Worm (Caenorhabditis elegans): ENCODE results near the gene F43C11.6.

DNA sequence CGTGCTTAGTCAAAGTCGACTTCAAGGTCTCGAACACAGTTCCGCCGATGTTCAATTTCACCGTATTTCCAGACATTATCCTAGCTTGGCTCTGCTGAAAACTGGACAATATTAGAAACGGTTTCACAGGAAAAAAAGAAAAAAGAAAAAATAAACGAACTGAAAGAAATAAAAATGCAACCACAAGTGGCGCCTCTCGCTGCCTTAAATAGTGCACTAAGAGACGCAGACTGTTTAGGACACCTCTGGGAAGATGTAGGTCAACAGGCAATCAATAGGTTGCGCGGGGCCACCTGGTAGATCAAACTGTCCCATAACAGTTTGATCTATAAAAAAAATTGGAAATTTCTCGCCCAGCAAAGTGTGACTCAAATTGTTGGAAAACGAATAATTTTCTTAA lies 43.5 kb upstream of the F43C11.6 start, which contains the start of gene B0281.4:
- no peak for TF ChIP-seq hlh-30 (tag; optimal IDR thresholded peaks at IDR 0.05; ENCODE audit: insufficient read depth)
- no peak for TF ChIP-seq ztf-11 (tag; optimal IDR thresholded peaks at IDR 0.05)
- no peak for TF ChIP-seq aly-2 (tag; optimal IDR thresholded peaks at IDR 0.05)

Measured in whole organism, L4 larva.